Worm (Caenorhabditis elegans) whole organism, young adult: Measurements from ENCODE around the gene acs-7.

Experiments used
- F22D6.2 ChIP-seq: sonication (generic microtip); optimal IDR thresholded peaks from 2 replicates; lab custom pipeline; 2016; ENCODE audit warnings: mild to moderate bottlenecking, missing genetic modification characterization, missing compliant biosample characterization
- Y67H2A.10 ChIP-seq: fragments of 200-800 bp; sonication (Bioruptor generic); conservative IDR thresholded peaks from 2 replicates; pipeline ENCODE4 v1.3.6; 2022; ENCODE audit warnings: missing genetic modification reagents, missing genetic modification characterization, missing compliant biosample characterization
- ama-1 ChIP-seq, 3 experiments: fragments of 150-350 bp in 1 of 3; sonication (generic microtip) in 2 of 3; optimal IDR thresholded peaks; 2 replicates each; lab custom pipeline; 2014 to 2018; ENCODE audit warnings: missing biosample characterization in 2 of 3, missing genetic modification characterization in 2 of 3, missing genetic modification reagents in 2 of 3
- aptf-2 ChIP-seq: fragments of 200-800 bp; sonication (Bioruptor generic); conservative IDR thresholded peaks from 2 replicates; pipeline ENCODE4 v1.3.6; 2022; ENCODE audit warnings: missing genetic modification reagents, missing genetic modification characterization, missing compliant biosample characterization
- nfya-2 ChIP-seq: fragments of 200-800 bp; sonication (Bioruptor generic); IDR thresholded peaks from 2 replicates; pipeline ENCODE4 v1.3.6; 2022; ENCODE audit warnings: missing genetic modification reagents, missing genetic modification characterization, missing compliant biosample characterization
- nfyb-1 ChIP-seq: fragments of 200-800 bp; sonication (Bioruptor generic); IDR thresholded peaks from 2 replicates; pipeline ENCODE4 v1.3.6; 2022; ENCODE audit warnings: missing genetic modification reagents, missing genetic modification characterization, missing compliant biosample characterization
- nhr-27 ChIP-seq: fragments of 200-800 bp; sonication (Bioruptor generic); optimal IDR thresholded peaks from 2 replicates; lab custom pipeline; 2018; ENCODE audit warnings: mild to moderate bottlenecking, missing genetic modification characterization, moderate library complexity, missing compliant biosample characterization
- unc-130 ChIP-seq: sonication (generic microtip); optimal IDR thresholded peaks from 2 replicates; lab custom pipeline; 2016; ENCODE audit warnings: missing genetic modification reagents, missing genetic modification characterization, missing compliant biosample characterization
- unc-62 ChIP-seq: fragments of 150-350 bp; optimal IDR thresholded peaks from 2 replicates; lab custom pipeline; 2014; ENCODE audit warnings: missing biosample characterization, missing genetic modification reagents, missing genetic modification characterization
- ztf-22 ChIP-seq: fragments of 200-800 bp; sonication (Bioruptor generic); optimal IDR thresholded peaks from 2 replicates; lab custom pipeline; 2018; ENCODE audit warnings: mild to moderate bottlenecking, missing genetic modification characterization, moderate library complexity, missing compliant biosample characterization

ce11 chrII:9277153-9277552 is 14.7 kb upstream of the acs-7 start:
- no peak for TF ChIP-seq F22D6.2 (tag; lab: Kevin White, UChicago)
- TF ChIP-seq unc-62 (GFP tag; lab: Kevin White, UChicago) = no peak
- TF ChIP-seq nfyb-1 (GFP tag; lab: Robert Waterston, UW) = no peak
- no peak for TF ChIP-seq unc-130
- no peak for TF ChIP-seq Y67H2A.10 (GFP tag; lab: Robert Waterston, UW)
- TF ChIP-seq aptf-2 (GFP tag; lab: Robert Waterston, UW) = no peak
- no peak for TF ChIP-seq ama-1 (optimal IDR thresholded peaks at IDR 0.05; lab: Kevin White, UChicago)
- TF ChIP-seq ama-1 (GFP tag; optimal IDR thresholded peaks at IDR 0.05; lab: Kevin White, UChicago) = no peak
- TF ChIP-seq nhr-27 = no peak
- no peak for TF ChIP-seq ztf-22 (GFP tag; lab: Kevin White, UChicago)
- no peak for TF ChIP-seq nfya-2 (GFP tag; lab: Robert Waterston, UW)
